Worm (Caenorhabditis elegans): ENCODE measurements around the gene srxa-4.

srxa-4 gene

ce11 chrV:7439807-7440206 lies 19.5 kb downstream of the srxa-4 start, which contains the start of gene try-13:
try-13 (plus strand) TSS chrV:7440107.
- no peak for TF ChIP-seq efl-1 (GFP tag; optimal IDR thresholded peaks at IDR 0.05)
- no peak for TF ChIP-seq F49E8.2 (tag; optimal IDR thresholded peaks at IDR 0.05; ENCODE audit: insufficient read depth)
- TF ChIP-seq B0019.2 (GFP tag; conservative IDR thresholded peaks at IDR 0.05): no peak

ce11 chrV:7443480-7443879 lies 23.2 kb downstream of the srxa-4 start:
- 0 out of 2 replicates have a peak, but pooled peaks have one; percentile 33 for TF ChIP-seq sea-2 (GFP tag; IDR thresholded peaks at IDR 0.05)
- TF ChIP-seq F39B2.1 (GFP tag; IDR thresholded peaks at IDR 0.05): 0 out of 2 replicates have a peak, but pooled peaks have one; percentile 51
- 0 out of 2 replicates have a peak, but pooled peaks have one; percentile 34 for TF ChIP-seq pbrm-1 (GFP tag; IDR thresholded peaks at IDR 0.05)
- 0 out of 2 replicates have a peak, but pooled peaks have one; percentile 43 for TF ChIP-seq ztf-28 (GFP tag; IDR thresholded peaks at IDR 0.05)
- TF ChIP-seq Y67H2A.10 (GFP tag; conservative IDR thresholded peaks at IDR 0.05): peak; percentile 19; the same call in 1 of the 2 replicates
- peak; percentile 21; the same call in 1 of the 2 replicates for TF ChIP-seq ekl-4 (GFP tag; IDR thresholded peaks at IDR 0.05)
- peak; percentile 94; the same call in 1 of the 2 replicates for TF ChIP-seq F37B4.10 (GFP tag; IDR thresholded peaks at IDR 0.05)
- TF ChIP-seq attf-3 (GFP tag; conservative IDR thresholded peaks at IDR 0.05): peak; percentile 62
- peak; percentile 9; the same call in 1 of the 2 replicates for TF ChIP-seq bed-2 (GFP tag; IDR thresholded peaks at IDR 0.05)
- TF ChIP-seq egl-18 (GFP tag; IDR thresholded peaks at IDR 0.05): 0 out of 2 replicates have a peak, but pooled peaks have one; percentile 53
- TF ChIP-seq ztf-25 (GFP tag; IDR thresholded peaks at IDR 0.05): 0 out of 2 replicates have a peak, but pooled peaks have one; percentile 75
- peak; percentile 88 for TF ChIP-seq egrh-3 (GFP tag; IDR thresholded peaks at IDR 0.05)
- 0 out of 2 replicates have a peak, but pooled peaks have one; percentile 35 for TF ChIP-seq ztf-6 (GFP tag; IDR thresholded peaks at IDR 0.05)
- TF ChIP-seq bed-1 (GFP tag; IDR thresholded peaks at IDR 0.05): 0 out of 2 replicates have a peak, but pooled peaks have one; percentile 20

ce11 chrV:7444331-7444730 lies 24.1 kb downstream of the srxa-4 start, which contains the start of gene nhr-141:
nhr-141 (plus strand) TSS chrV:7444661.
- TF ChIP-seq egrh-3 (GFP tag; IDR thresholded peaks at IDR 0.05) (peak; percentile 55), madf-3 (GFP tag; IDR thresholded peaks at IDR 0.05) (peak; percentile 65; the same call in 1 of the 2 replicates)

- no peak for TF ChIP-seq Y53F4B.3 (GFP tag; IDR thresholded peaks at IDR 0.05)
- no peak for TF ChIP-seq ekl-4 (GFP tag; IDR thresholded peaks at IDR 0.05)
- no peak for TF ChIP-seq hsf-1 (GFP tag; IDR thresholded peaks at IDR 0.05)
- TF ChIP-seq dpl-1 (GFP tag; optimal IDR thresholded peaks at IDR 0.05): no peak
- no peak for TF ChIP-seq cebp-1 (GFP tag; IDR thresholded peaks at IDR 0.05)
- peak; percentile 4 for TF ChIP-seq cebp-1 (tag; optimal IDR thresholded peaks at IDR 0.05)
These were observed 26.7 kb downstream of the srxa-4 start, which contains the start of gene F25E5.5 for ce11 chrV:7446965-7447364. F25E5.5 (plus strand) TSS chrV:7447265.

ce11 chrV:7449303-7449827 lies 29.1 kb downstream of the srxa-4 start, which contains the start of gene try-12:
try-12 (plus strand) TSS chrV:7449353.
- TF ChIP-seq dpff-1 (tag; optimal IDR thresholded peaks at IDR 0.05) (no peak), ztf-3 (GFP tag; optimal IDR thresholded peaks at IDR 0.05) (no peak), chd-7 (tag; optimal IDR thresholded peaks at IDR 0.05) (no peak), madf-10 (tag; optimal IDR thresholded peaks at IDR 0.05) (no peak)

ce11 chrV:7451421-7451820 lies 31.2 kb downstream of the srxa-4 start, which contains the start of gene try-11:
try-11 (plus strand) TSS chrV:7451721.
- TF ChIP-seq ztf-3 (GFP tag; optimal IDR thresholded peaks at IDR 0.05): no peak
- no peak for TF ChIP-seq T07F8.4 (tag; optimal IDR thresholded peaks at IDR 0.05)
- TF ChIP-seq hmg-20 (GFP tag; IDR thresholded peaks at IDR 0.05): no peak
- no peak for TF ChIP-seq lsy-27 (tag; optimal IDR thresholded peaks at IDR 0.05; ENCODE audit: borderline replicate concordance, insufficient read depth)
- no peak for TF ChIP-seq snpc-1.3 (tag; optimal IDR thresholded peaks at IDR 0.05; ENCODE audit: insufficient read depth)
- no peak for TF ChIP-seq ceh-100 (GFP tag; IDR thresholded peaks at IDR 0.05)
- no peak for TF ChIP-seq unc-130 (GFP tag; optimal IDR thresholded peaks at IDR 0.05)
- no peak for TF ChIP-seq C17E4.6 (GFP tag; IDR thresholded peaks at IDR 0.05)
- TF ChIP-seq F10E7.11 (tag; optimal IDR thresholded peaks at IDR 0.05): no peak
- TF ChIP-seq madf-8 (GFP tag; conservative IDR thresholded peaks at IDR 0.05): no peak
- no peak for TF ChIP-seq somi-1 (GFP tag; optimal IDR thresholded peaks at IDR 0.05)
- TF ChIP-seq rec-8 (tag; optimal IDR thresholded peaks at IDR 0.05): no peak
- TF ChIP-seq rcor-1 (GFP tag; IDR thresholded peaks at IDR 0.05): no peak
- TF ChIP-seq egl-18 (GFP tag; IDR thresholded peaks at IDR 0.05): no peak
